Fruit fly (Drosophila melanogaster): ENCODE data around the gene Hr39.

The Hr39 gene

dm6 chr2L:21218912-21219246, 18.2 kb upstream of the Hr39 start (continued):
- TF ChIP-seq CG9797 (GFP tag; optimal IDR thresholded peaks at IDR 0.05) (no peak), CG5180 (GFP tag; optimal IDR thresholded peaks at IDR 0.05) (peak; percentile 21), mirr (GFP tag; optimal IDR thresholded peaks at IDR 0.05) (no peak), Xrp1 (GFP tag; IDR thresholded peaks at IDR 0.05) (peak; percentile 23; the same call in 1 of the 2 replicates), CG2202 (tag; optimal IDR thresholded peaks at IDR 0.05) (peak; percentile 34), ara (GFP tag; IDR thresholded peaks at IDR 0.05) (0 out of 2 replicates have a peak, but pooled peaks have one; percentile 47), Bgb (GFP tag; IDR thresholded peaks at IDR 0.05; ENCODE audit: partially characterized antibody) (no peak), NK7.1 (GFP tag; optimal IDR thresholded peaks at IDR 0.05) (no peak), sc (optimal IDR thresholded peaks at IDR 0.05) (no peak), sc (GFP tag; optimal IDR thresholded peaks at IDR 0.05) (peak; percentile 33), Mrtf (GFP tag; IDR thresholded peaks at IDR 0.05) (no peak), CG9932 (GFP tag; IDR thresholded peaks at IDR 0.05) (0 out of 2 replicates have a peak, but pooled peaks have one; percentile 1), Drgx (GFP tag; IDR thresholded peaks at IDR 0.05) (no peak), CG33557 (GFP tag; optimal IDR thresholded peaks at IDR 0.05) (peak; percentile 19), CG1529 (GFP tag; optimal IDR thresholded peaks at IDR 0.05) (peak; percentile 15), lola (GFP tag; optimal IDR thresholded peaks at IDR 0.05) (peak in 1 of 3 experiments; percentile 39), dimm (GFP tag; IDR thresholded peaks at IDR 0.05) (no peak), slou (GFP tag; optimal IDR thresholded peaks at IDR 0.05) (no peak), CG17568 (GFP tag; optimal IDR thresholded peaks at IDR 0.05) (peak; percentile 38), Vsx1 (GFP tag; optimal IDR thresholded peaks at IDR 0.05) (peak; percentile 37), CG15011 (GFP tag; optimal IDR thresholded peaks at IDR 0.05) (peak; percentile 7)

DNA sequence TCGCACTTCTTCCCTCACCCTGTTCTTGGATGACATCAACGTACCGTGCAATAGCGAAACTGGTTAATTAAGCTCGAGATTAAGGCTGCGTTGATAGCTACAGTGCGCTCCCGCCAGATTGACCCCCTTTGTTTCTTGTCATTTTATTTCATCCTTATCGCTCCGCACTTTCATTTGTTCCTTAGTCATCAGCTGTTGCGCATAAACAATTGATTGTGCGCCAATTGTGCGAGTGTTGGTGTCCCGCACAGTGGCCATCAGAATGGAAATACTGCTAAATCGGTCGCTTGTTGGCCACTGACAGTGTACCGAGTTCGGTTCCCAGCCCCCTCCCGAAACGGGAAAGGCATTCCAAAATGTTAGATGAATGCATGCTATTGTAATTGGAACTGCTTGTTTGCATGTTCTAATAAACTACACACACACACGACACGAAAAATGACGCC, 17.4 kb upstream of the Hr39 start:
- TF ChIP-seq scrt (GFP tag; optimal IDR thresholded peaks at IDR 0.05) (peak; percentile 3), NfI (GFP tag; optimal IDR thresholded peaks at IDR 0.05) (peak; percentile 12), CG4360 (GFP tag; IDR thresholded peaks at IDR 0.05) (0 out of 2 replicates have a peak, but pooled peaks have one; percentile 16), lab (GFP tag; optimal IDR thresholded peaks at IDR 0.05) (peak; percentile 35), MBD-R2 (GFP tag; IDR thresholded peaks at IDR 0.05) (0 out of 2 replicates have a peak, but pooled peaks have one; percentile 9), slbo (GFP tag; IDR thresholded peaks at IDR 0.05) (0 out of 2 replicates have a peak, but pooled peaks have one; percentile 30), ara (GFP tag; IDR thresholded peaks at IDR 0.05) (peak; percentile 32; the same call in 1 of the 2 replicates), CG18599 (GFP tag; optimal IDR thresholded peaks at IDR 0.05) (peak; percentile 52), CG18619 (GFP tag; optimal IDR thresholded peaks at IDR 0.05) (no peak), CG17328 (GFP tag; IDR thresholded peaks at IDR 0.05) (peak; percentile 15; the same call in 1 of the 2 replicates), p53 (GFP tag; optimal IDR thresholded peaks at IDR 0.05) (no peak), eyg (GFP tag; optimal IDR thresholded peaks at IDR 0.05) (peak; percentile 12), CG12769 (tag; optimal IDR thresholded peaks at IDR 0.05) (peak; percentile 72), CG6791 (GFP tag; IDR thresholded peaks at IDR 0.05; ENCODE audit: partially characterized antibody) (0 out of 3 replicates have a peak, but pooled peaks have one; percentile 23), Max (GFP tag; optimal IDR thresholded peaks at IDR 0.05) (no peak), seq (GFP tag; IDR thresholded peaks at IDR 0.05) (0 out of 2 replicates have a peak, but pooled peaks have one; percentile 21), lmd (GFP tag; IDR thresholded peaks at IDR 0.05) (peak; percentile 23; the same call in 1 of the 2 replicates), Rfx (GFP tag; IDR thresholded peaks at IDR 0.05) (peak; percentile 21; the same call in 1 of the 2 replicates), yki (optimal IDR thresholded peaks at IDR 0.05) (no peak), Bgb (GFP tag; IDR thresholded peaks at IDR 0.05; ENCODE audit: partially characterized antibody) (peak; percentile 41; the same call in 1 of the 2 replicates), CG10543 (GFP tag; optimal IDR thresholded peaks at IDR 0.05) (peak; percentile 62), nom (GFP tag; optimal IDR thresholded peaks at IDR 0.05) (peak; percentile 21), da (GFP tag; optimal IDR thresholded peaks at IDR 0.05) (no peak), grau (tag; optimal IDR thresholded peaks at IDR 0.05) (peak; percentile 76), cg (GFP tag; optimal IDR thresholded peaks at IDR 0.05) (peak; percentile 41), ken (GFP tag; IDR thresholded peaks at IDR 0.05) (peak; percentile 21; the same call in 1 of the 3 replicates), CG17829 (tag; optimal IDR thresholded peaks at IDR 0.05) (no peak), gsb (GFP tag; IDR thresholded peaks at IDR 0.05) (peak; percentile 52; the same call in 1 of the 2 replicates), CG4328 (GFP tag; optimal IDR thresholded peaks at IDR 0.05) (peak; percentile 5), CG17385 (GFP tag; optimal IDR thresholded peaks at IDR 0.05) (peak; percentile 15)
